Worm (Caenorhabditis elegans) whole organism, young adult: ENCODE data around the gene rnp-7.
A peak's percentile ranks its signal among the peaks of the same experiment; 100 is the strongest.

Source experiments
- B0336.3 ChIP-seq: fragments of 200-800 bp; sonication (Bioruptor generic); IDR thresholded peaks from 2 replicates; pipeline ENCODE4 v1.3.6; 2022; ENCODE audit warnings: missing genetic modification characterization, missing compliant biosample characterization
- D2030.7 ChIP-seq: fragments of 200-800 bp; sonication (Bioruptor generic); IDR thresholded peaks from 2 replicates; pipeline ENCODE4 v1.3.6; 2022; ENCODE audit warnings: missing genetic modification reagents, missing genetic modification characterization, missing compliant biosample characterization
- F39B2.1 ChIP-seq: fragments of 200-800 bp; sonication (Bioruptor generic); IDR thresholded peaks from 2 replicates; pipeline ENCODE4 v1.3.6; 2022; ENCODE audit warnings: missing genetic modification reagents, missing genetic modification characterization, missing compliant biosample characterization
- F52B5.7 ChIP-seq: sonication (generic microtip); optimal IDR thresholded peaks from 2 replicates; lab custom pipeline; 2016; ENCODE audit warnings: mild to moderate bottlenecking, missing genetic modification characterization, missing compliant biosample characterization
- F55B11.4 ChIP-seq: sonication (generic microtip); optimal IDR thresholded peaks from 2 replicates; lab custom pipeline; 2016; ENCODE audit warnings: missing compliant biosample characterization, missing genetic modification characterization, borderline replicate concordance; ENCODE audit not compliant: insufficient read depth
- F57C9.4 ChIP-seq: sonication (generic microtip); optimal IDR thresholded peaks from 2 replicates; lab custom pipeline; 2017; ENCODE audit warnings: mild to moderate bottlenecking, missing genetic modification characterization, missing compliant biosample characterization
- K12H6.12 ChIP-seq: fragments of 200-800 bp; sonication (Bioruptor generic); optimal IDR thresholded peaks from 2 replicates; lab custom pipeline; 2018; ENCODE audit warnings: mild to moderate bottlenecking, missing genetic modification characterization, missing compliant biosample characterization
- T07F8.4 ChIP-seq: sonication (generic microtip); optimal IDR thresholded peaks from 2 replicates; lab custom pipeline; 2016; ENCODE audit warnings: mild to moderate bottlenecking, missing genetic modification characterization, moderate library complexity, missing compliant biosample characterization
- Y67H2A.10 ChIP-seq: fragments of 200-800 bp; sonication (Bioruptor generic); conservative IDR thresholded peaks from 2 replicates; pipeline ENCODE4 v1.3.6; 2022; ENCODE audit warnings: missing genetic modification reagents, missing genetic modification characterization, missing compliant biosample characterization
- akir-1 ChIP-seq: fragments of 200-800 bp; sonication (Bioruptor generic); optimal IDR thresholded peaks from 2 replicates; lab custom pipeline; 2018; ENCODE audit warnings: mild to moderate bottlenecking, missing genetic modification characterization, moderate library complexity, missing compliant biosample characterization
- aptf-2 ChIP-seq: fragments of 200-800 bp; sonication (Bioruptor generic); conservative IDR thresholded peaks from 2 replicates; pipeline ENCODE4 v1.3.6; 2022; ENCODE audit warnings: missing genetic modification reagents, missing genetic modification characterization, missing compliant biosample characterization
- attf-3 ChIP-seq: fragments of 200-800 bp; sonication (Bioruptor generic); conservative IDR thresholded peaks from 2 replicates; pipeline ENCODE4 v1.3.6; 2022; ENCODE audit warnings: missing genetic modification reagents, missing genetic modification characterization, missing compliant biosample characterization
- attf-5 ChIP-seq: fragments of 200-800 bp; sonication (Bioruptor generic); optimal IDR thresholded peaks from 2 replicates; lab custom pipeline; 2018; ENCODE audit warnings: mild to moderate bottlenecking, missing genetic modification characterization, missing compliant biosample characterization
- bed-1 ChIP-seq: fragments of 200-800 bp; sonication (Bioruptor generic); IDR thresholded peaks from 2 replicates; pipeline ENCODE4 v1.3.6; 2022; ENCODE audit warnings: missing genetic modification reagents, missing genetic modification characterization, missing compliant biosample characterization
- ceh-100 ChIP-seq: fragments of 200-800 bp; sonication (Bioruptor generic); IDR thresholded peaks from 2 replicates; pipeline ENCODE4 v1.3.6; 2022; ENCODE audit warnings: missing genetic modification reagents, missing genetic modification characterization, missing compliant biosample characterization
- ceh-40 ChIP-seq: fragments of 200-800 bp; sonication (Bioruptor generic); IDR thresholded peaks from 2 replicates; pipeline ENCODE4 v1.3.6; 2022; ENCODE audit warnings: missing genetic modification characterization, missing compliant biosample characterization
- dpl-1 ChIP-seq: fragments of 150-350 bp; optimal IDR thresholded peaks from 2 replicates; lab custom pipeline; 2014; ENCODE audit warnings: missing biosample characterization, missing genetic modification reagents, missing genetic modification characterization
- egl-44 ChIP-seq: fragments of 200-800 bp; sonication (Bioruptor generic); IDR thresholded peaks from 2 replicates; pipeline ENCODE4 v1.3.6; 2022; ENCODE audit warnings: missing genetic modification reagents, missing genetic modification characterization, missing compliant biosample characterization
- ets-4 ChIP-seq: fragments of 200-800 bp; sonication (Bioruptor generic); optimal IDR thresholded peaks from 2 replicates; lab custom pipeline; 2018; ENCODE audit warnings: mild to moderate bottlenecking, missing genetic modification characterization, missing compliant biosample characterization
- fkh-3 ChIP-seq: sonication (generic microtip); optimal IDR thresholded peaks from 2 replicates; lab custom pipeline; 2016; ENCODE audit warnings: mild to moderate bottlenecking, missing genetic modification characterization, missing compliant biosample characterization
- gei-17 ChIP-seq: fragments of 200-800 bp; sonication (Bioruptor generic); optimal IDR thresholded peaks from 2 replicates; lab custom pipeline; 2018; ENCODE audit warnings: mild to moderate bottlenecking, missing genetic modification characterization, missing compliant biosample characterization
- hmg-1.2 ChIP-seq: fragments of 200-800 bp; sonication (Bioruptor generic); IDR thresholded peaks from 2 replicates; pipeline ENCODE4 v1.3.6; 2022; ENCODE audit warnings: missing genetic modification reagents, missing genetic modification characterization, missing compliant biosample characterization
- hrde-1 ChIP-seq: sonication (generic microtip); optimal IDR thresholded peaks from 2 replicates; lab custom pipeline; 2016; ENCODE audit warnings: missing genetic modification characterization, mild to moderate bottlenecking, missing compliant biosample characterization, moderate library complexity, missing genotype, missing genetic modification reagents, borderline replicate concordance
- lag-1 ChIP-seq: fragments of 200-800 bp; sonication (Bioruptor generic); IDR thresholded peaks from 2 replicates; pipeline ENCODE4 v1.3.6; 2022; ENCODE audit warnings: missing genetic modification reagents, missing genetic modification characterization, missing compliant biosample characterization
- let-526 ChIP-seq: fragments of 200-800 bp; sonication (Bioruptor generic); IDR thresholded peaks from 2 replicates; pipeline ENCODE4 v1.3.6; 2022; ENCODE audit warnings: missing genetic modification reagents, missing genetic modification characterization, missing compliant biosample characterization
- lin-35 ChIP-seq, 3 experiments: fragments of 150-350 bp in 2 of 3; sonication (generic microtip) in 1 of 3; optimal IDR thresholded peaks; 2 replicates each; lab custom pipeline; 2014 to 2018; ENCODE audit warnings: missing biosample characterization in 3 of 3, missing genetic modification characterization in 3 of 3, missing genetic modification reagents in 3 of 3
- madf-10 ChIP-seq: sonication (generic microtip); optimal IDR thresholded peaks from 2 replicates; lab custom pipeline; 2016; ENCODE audit warnings: mild to moderate bottlenecking, missing genetic modification characterization, missing compliant biosample characterization
- mxl-1 ChIP-seq: sonication (generic microtip); optimal IDR thresholded peaks from 2 replicates; lab custom pipeline; 2016; ENCODE audit warnings: missing genetic modification characterization, missing compliant biosample characterization
- nfya-1 ChIP-seq: sonication (generic microtip); optimal IDR thresholded peaks from 2 replicates; lab custom pipeline; 2017; ENCODE audit warnings: antibody characterized with exemption, missing compliant biosample characterization, missing genetic modification characterization, borderline replicate concordance; ENCODE audit not compliant: insufficient read depth
- nfya-2 ChIP-seq: fragments of 200-800 bp; sonication (Bioruptor generic); IDR thresholded peaks from 2 replicates; pipeline ENCODE4 v1.3.6; 2022; ENCODE audit warnings: missing genetic modification reagents, missing genetic modification characterization, missing compliant biosample characterization
- nfyb-1 ChIP-seq: fragments of 200-800 bp; sonication (Bioruptor generic); IDR thresholded peaks from 2 replicates; pipeline ENCODE4 v1.3.6; 2022; ENCODE audit warnings: missing genetic modification reagents, missing genetic modification characterization, missing compliant biosample characterization
- nhr-120 ChIP-seq: fragments of 200-800 bp; sonication (Bioruptor generic); IDR thresholded peaks from 2 replicates; pipeline ENCODE4 v1.3.6; 2022; ENCODE audit warnings: missing genetic modification characterization, missing compliant biosample characterization
- nhr-90 ChIP-seq: sonication (generic microtip); optimal IDR thresholded peaks from 2 replicates; lab custom pipeline; 2016; ENCODE audit warnings: missing genotype, mild to moderate bottlenecking, missing genetic modification characterization, missing compliant biosample characterization
- pbrm-1 ChIP-seq: fragments of 200-800 bp; sonication (Bioruptor generic); IDR thresholded peaks from 2 replicates; pipeline ENCODE4 v1.3.6; 2022; ENCODE audit warnings: missing genetic modification reagents, missing genetic modification characterization, missing compliant biosample characterization
- rcor-1 ChIP-seq: fragments of 200-800 bp; sonication (Bioruptor generic); IDR thresholded peaks from 2 replicates; pipeline ENCODE4 v1.3.6; 2022; ENCODE audit warnings: missing genetic modification reagents, missing genetic modification characterization, missing compliant biosample characterization
- rec-8 ChIP-seq, 2 experiments: sonication (generic microtip); optimal IDR thresholded peaks; 2 replicates each; lab custom pipeline; 2016; ENCODE audit warnings: mild to moderate bottlenecking in 2 of 2, missing genetic modification characterization in 2 of 2, missing genetic modification reagents in 2 of 2, missing genotype in 2 of 2, missing biosample characterization in 1 of 2, missing compliant biosample characterization in 1 of 2, moderate library complexity in 1 of 2
- rpc-1 ChIP-seq, 2 experiments: fragments of 150-350 bp in 1 of 2; sonication (generic microtip) in 1 of 2; optimal IDR thresholded peaks; 2 replicates each; lab custom pipeline; 2014 to 2018; ENCODE audit warnings: missing biosample characterization in 1 of 2, missing genetic modification characterization in 1 of 2, missing genetic modification reagents in 1 of 2, missing genotype in 1 of 2
- snpc-1.1 ChIP-seq: sonication (generic microtip); optimal IDR thresholded peaks from 2 replicates; lab custom pipeline; 2017; ENCODE audit warnings: missing genetic modification characterization, mild to moderate bottlenecking, missing compliant biosample characterization, antibody characterized with exemption, moderate library complexity, missing genotype, missing genetic modification reagents; ENCODE audit not compliant: insufficient read depth
- snpc-3.4 ChIP-seq: sonication (generic microtip); optimal IDR thresholded peaks from 2 replicates; lab custom pipeline; 2017; ENCODE audit warnings: missing genetic modification characterization, mild to moderate bottlenecking, missing compliant biosample characterization, antibody characterized with exemption, moderate library complexity, missing genotype, missing genetic modification reagents
- snpc-4 ChIP-seq, 5 experiments: fragments of 150-350 bp in 1 of 5; sonication (generic microtip) in 4 of 5; optimal IDR thresholded peaks; 2 replicates each; lab custom pipeline; 2014 to 2018; ENCODE audit warnings: missing genetic modification characterization in 5 of 5, missing biosample characterization in 3 of 5, antibody characterized with exemption in 2 of 5, mild to moderate bottlenecking in 2 of 5, missing compliant biosample characterization in 2 of 5, missing genotype in 2 of 5, moderate library complexity in 2 of 5, missing genetic modification reagents in 1 of 5
- sptf-2 ChIP-seq: fragments of 200-800 bp; sonication (Bioruptor generic); optimal IDR thresholded peaks from 2 replicates; lab custom pipeline; 2018; ENCODE audit warnings: mild to moderate bottlenecking, missing genetic modification characterization, missing compliant biosample characterization
- xnd-1 ChIP-seq: sonication (generic microtip); optimal IDR thresholded peaks from 2 replicates; lab custom pipeline; 2016; ENCODE audit warnings: missing genotype, missing genetic modification reagents, missing genetic modification characterization, missing compliant biosample characterization
- zfh-2 ChIP-seq: fragments of 200-800 bp; sonication (Bioruptor generic); conservative IDR thresholded peaks from 2 replicates; pipeline ENCODE4 v1.3.6; 2022; ENCODE audit warnings: missing genetic modification reagents, missing genetic modification characterization, missing compliant biosample characterization
- ztf-25 ChIP-seq: fragments of 200-800 bp; sonication (Bioruptor generic); IDR thresholded peaks from 2 replicates; pipeline ENCODE4 v1.3.6; 2022; ENCODE audit warnings: missing genetic modification reagents, missing genetic modification characterization, missing compliant biosample characterization
- ztf-26 ChIP-seq: sonication (generic microtip); optimal IDR thresholded peaks from 2 replicates; lab custom pipeline; 2017; ENCODE audit warnings: missing genetic modification characterization, missing compliant biosample characterization
- ztf-3 ChIP-seq: fragments of 200-800 bp; sonication (Bioruptor generic); optimal IDR thresholded peaks from 2 replicates; lab custom pipeline; 2018; ENCODE audit warnings: mild to moderate bottlenecking, missing genetic modification characterization, missing compliant biosample characterization

Gene rnp-7

ce11 chrIII:7162065-7162762, 1.3 kb upstream of the rnp-7 start, which contains the start of the genes syf-2 and K04G7.1 (continued):
- peak; percentile 86 for TF ChIP-seq D2030.7 (GFP tag; lab: Robert Waterston, UW)
- TF ChIP-seq attf-3, result peak; percentile 79
- TF ChIP-seq snpc-1.1 (tag; lab: Kevin White, UChicago), result peak; percentile 74
- no peak for TF ChIP-seq ztf-3 (GFP tag; lab: Kevin White, UChicago)
- TF ChIP-seq hmg-1.2 (GFP tag; lab: Robert Waterston, UW), result peak; percentile 73
- peak; percentile 88 for TF ChIP-seq rcor-1 (GFP tag; lab: Robert Waterston, UW)
- peak; percentile 77 for TF ChIP-seq dpl-1 (GFP tag; lab: Kevin White, UChicago)
- TF ChIP-seq egl-44 (GFP tag; lab: Robert Waterston, UW), result no peak
- TF ChIP-seq ztf-26, result peak; percentile 51
- peak; percentile 78 for TF ChIP-seq B0336.3
- no peak for TF ChIP-seq fkh-3 (tag; lab: Kevin White, UChicago)
- TF ChIP-seq rpc-1 (optimal IDR thresholded peaks at IDR 0.05; lab: Kevin White, UChicago), result no peak
- TF ChIP-seq rpc-1 (tag; optimal IDR thresholded peaks at IDR 0.05; lab: Kevin White, UChicago), result no peak
- TF ChIP-seq ceh-40 (GFP tag; lab: Robert Waterston, UW), result no peak
- no peak for TF ChIP-seq xnd-1 (tag; lab: Kevin White, UChicago)
- TF ChIP-seq let-526 (GFP tag; lab: Robert Waterston, UW), result no peak
- TF ChIP-seq ceh-100 (GFP tag; lab: Robert Waterston, UW), result peak; percentile 55; the same call in 1 of the 2 replicates
- TF ChIP-seq pbrm-1 (GFP tag; lab: Robert Waterston, UW), result peak; percentile 89
- no peak for TF ChIP-seq mxl-1 (tag; lab: Kevin White, UChicago)
- TF ChIP-seq zfh-2 (GFP tag; lab: Robert Waterston, UW), result peak; percentile 77
- no peak for TF ChIP-seq nfya-2 (GFP tag; lab: Robert Waterston, UW)
- peak; percentile 4 for TF ChIP-seq hrde-1
- TF ChIP-seq nhr-120 (GFP tag; lab: Robert Waterston, UW), result no peak
- TF ChIP-seq nhr-90 (tag; lab: Kevin White, UChicago), result no peak
- TF ChIP-seq ztf-25 (GFP tag; lab: Robert Waterston, UW), result no peak
- no peak for TF ChIP-seq ets-4 (GFP tag; lab: Kevin White, UChicago)
- TF ChIP-seq K12H6.12 (tag; lab: Kevin White, UChicago), result peak; percentile 73
- no peak for TF ChIP-seq lag-1
- TF ChIP-seq bed-1 (GFP tag; lab: Robert Waterston, UW), result no peak
- no peak for TF ChIP-seq F52B5.7
- TF ChIP-seq attf-5 (GFP tag; lab: Kevin White, UChicago), result peak; percentile 97
- no peak for TF ChIP-seq aptf-2 (GFP tag; lab: Robert Waterston, UW)
- TF ChIP-seq rec-8 (tag; optimal IDR thresholded peaks at IDR 0.05; lab: Kevin White, UChicago), result no peak
- no peak for TF ChIP-seq nfya-1
- TF ChIP-seq akir-1 (GFP tag; lab: Kevin White, UChicago), result no peak
- TF ChIP-seq F57C9.4 (tag; lab: Kevin White, UChicago), result no peak
- peak; percentile 39 to 93 (median 45) for TF ChIP-seq lin-35 (GFP tag; optimal IDR thresholded peaks at IDR 0.05; lab: Kevin White, UChicago)
- peak; percentile 26 for TF ChIP-seq gei-17 (GFP tag; lab: Kevin White, UChicago)
- TF ChIP-seq F55B11.4, result no peak
- TF ChIP-seq nfyb-1, result peak; percentile 89
- TF ChIP-seq madf-10 (tag; lab: Kevin White, UChicago), result peak; percentile 48
- TF ChIP-seq snpc-3.4 (tag; lab: Kevin White, UChicago), result peak; percentile 52
- no peak for TF ChIP-seq F39B2.1 (GFP tag; lab: Robert Waterston, UW)
- TF ChIP-seq snpc-4 (GFP tag; optimal IDR thresholded peaks at IDR 0.05; lab: Kevin White, UChicago), result peak; percentile 77
- peak; percentile 50 to 81 (median 66) for TF ChIP-seq snpc-4 (tag; optimal IDR thresholded peaks at IDR 0.05; lab: Kevin White, UChicago)
- no peak for TF ChIP-seq sptf-2
- no peak for TF ChIP-seq T07F8.4 (tag; lab: Kevin White, UChicago)
- TF ChIP-seq Y67H2A.10 (GFP tag; lab: Robert Waterston, UW), result no peak
